Worm (Caenorhabditis elegans) whole organism, early embryonic: ENCODE data around the gene nfya-1.

Experiments used
- B0310.2 ChIP-seq: sonication (generic microtip); optimal IDR thresholded peaks from 2 replicates; lab custom pipeline; 2016; ENCODE audit warnings: mild to moderate bottlenecking, missing genetic modification characterization, missing compliant biosample characterization
- aly-1 ChIP-seq: sonication (generic microtip); optimal IDR thresholded peaks from 2 replicates; lab custom pipeline; 2016; ENCODE audit warnings: missing genetic modification characterization, missing compliant biosample characterization
- hmbx-1 ChIP-seq: sonication (generic microtip); optimal IDR thresholded peaks from 2 replicates; lab custom pipeline; 2016; ENCODE audit warnings: mild to moderate bottlenecking, missing genetic modification characterization, missing compliant biosample characterization
- hnd-1 ChIP-seq: sonication (generic microtip); optimal IDR thresholded peaks from 2 replicates; lab custom pipeline; 2016; ENCODE audit warnings: missing genetic modification characterization, missing compliant biosample characterization
- sea-1 ChIP-seq: fragments of 200-800 bp; sonication (Bioruptor generic); conservative IDR thresholded peaks from 2 replicates; pipeline ENCODE4 v1.3.6; 2022; ENCODE audit warnings: missing genetic modification characterization, missing compliant biosample characterization
- tbx-37 ChIP-seq: fragments of 200-800 bp; sonication (Bioruptor generic); conservative IDR thresholded peaks from 2 replicates; pipeline ENCODE4 v1.3.6; 2022; ENCODE audit warnings: missing genetic modification reagents, missing genetic modification characterization, missing compliant biosample characterization

ce11 chrX:11974629-11975085, 28.0 kb upstream of the nfya-1 start, which contains the start of gene set-6:
- TF ChIP-seq sea-1 (GFP tag; lab: Robert Waterston, UW) (no peak), hmbx-1 (tag; lab: Kevin White, UChicago) (no peak), hnd-1 (tag; lab: Kevin White, UChicago) (no peak), tbx-37 (no peak), B0310.2 (no peak), aly-1 (tag; lab: Kevin White, UChicago) (no peak)
